Fruit fly (Drosophila melanogaster): ENCODE measurements around the gene msd5.

Gene msd5

DNA sequence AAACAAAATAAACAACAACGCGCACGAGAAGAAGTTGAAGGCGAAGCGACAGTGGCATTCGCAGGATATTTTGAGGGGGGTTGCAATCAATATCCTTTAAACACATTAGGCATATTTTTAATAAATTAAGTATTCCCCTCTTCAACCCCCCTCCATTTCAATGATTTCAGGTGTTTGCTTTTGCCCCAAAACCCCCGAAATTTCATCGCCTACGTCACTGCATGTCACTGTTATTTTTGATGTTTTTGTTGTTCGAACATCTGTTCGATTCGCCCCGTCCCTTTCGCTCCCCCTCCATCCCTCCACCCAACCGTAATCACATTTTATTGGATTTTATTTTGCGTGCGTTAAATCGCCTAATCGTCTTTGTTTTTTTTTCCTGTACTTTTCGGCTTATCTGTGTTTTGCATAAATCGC is 35.3 kb upstream of the msd5 start (continued):
- TF ChIP-seq CG8281 (tag; optimal IDR thresholded peaks at IDR 0.05) = peak; percentile 35
- no peak for TF ChIP-seq Dp (GFP tag; optimal IDR thresholded peaks at IDR 0.05)
- TF ChIP-seq CoRest (tag; optimal IDR thresholded peaks at IDR 0.05) = peak; percentile 68
- peak; percentile 19 for TF ChIP-seq schlank (tag; optimal IDR thresholded peaks at IDR 0.05)
- TF ChIP-seq ash1 (GFP tag; optimal IDR thresholded peaks at IDR 0.05) = no peak
- TF ChIP-seq rib (GFP tag; IDR thresholded peaks at IDR 0.05) = peak; percentile 82
- peak; percentile 58 for TF ChIP-seq fd96Cb (tag; optimal IDR thresholded peaks at IDR 0.05)
- peak; percentile 66 for TF ChIP-seq CG12155 (GFP tag; optimal IDR thresholded peaks at IDR 0.05)
- peak; percentile 69 for TF ChIP-seq CG12391 (tag; optimal IDR thresholded peaks at IDR 0.05)
- TF ChIP-seq sd (tag; optimal IDR thresholded peaks at IDR 0.05) = peak; percentile 49
- peak; percentile 91 for TF ChIP-seq chm (GFP tag; IDR thresholded peaks at IDR 0.05)
- TF ChIP-seq Meics (GFP tag; optimal IDR thresholded peaks at IDR 0.05) = peak; percentile 80
- TF ChIP-seq CG7556 (GFP tag; optimal IDR thresholded peaks at IDR 0.05) = peak; percentile 78
- TF ChIP-seq chn (GFP tag; optimal IDR thresholded peaks at IDR 0.05) = peak; percentile 77
- TF ChIP-seq danr (GFP tag; IDR thresholded peaks at IDR 0.05) = peak; percentile 54; the same call in 1 of the 2 replicates
- TF ChIP-seq CG9932 (GFP tag; IDR thresholded peaks at IDR 0.05) = peak; percentile 85
- TF ChIP-seq eyg (GFP tag; optimal IDR thresholded peaks at IDR 0.05) = peak; percentile 57
- no peak for TF ChIP-seq br (optimal IDR thresholded peaks at IDR 0.05)
- peak; percentile 44 for TF ChIP-seq run (tag; optimal IDR thresholded peaks at IDR 0.05)
- 0 out of 2 replicates have a peak, but pooled peaks have one; percentile 26 for TF ChIP-seq Poxn (GFP tag; IDR thresholded peaks at IDR 0.05)
- TF ChIP-seq CG15073 (GFP tag; optimal IDR thresholded peaks at IDR 0.05) = no peak
- peak; percentile 75 for TF ChIP-seq org-1 (GFP tag; optimal IDR thresholded peaks at IDR 0.05)
- peak; percentile 86 for TF ChIP-seq CG10959 (GFP tag; IDR thresholded peaks at IDR 0.05)
- TF ChIP-seq jigr1 (GFP tag; IDR thresholded peaks at IDR 0.05) = no peak
- no peak for TF ChIP-seq Vsx1 (GFP tag; optimal IDR thresholded peaks at IDR 0.05)
- peak; percentile 24; the same call in 1 of the 2 replicates for TF ChIP-seq aop (GFP tag; IDR thresholded peaks at IDR 0.05)
- TF ChIP-seq CG17829 (tag; optimal IDR thresholded peaks at IDR 0.05) = peak; percentile 80
- peak; percentile 77 for TF ChIP-seq twi (tag; optimal IDR thresholded peaks at IDR 0.05)
- TF ChIP-seq tap (tag; optimal IDR thresholded peaks at IDR 0.05) = peak; percentile 68
- TF ChIP-seq al (GFP tag; IDR thresholded peaks at IDR 0.05) = peak; percentile 77
- TF ChIP-seq CG3065 (GFP tag; optimal IDR thresholded peaks at IDR 0.05) = peak; percentile 21
- TF ChIP-seq CG7372 (GFP tag; IDR thresholded peaks at IDR 0.05) = peak; percentile 80
- TF ChIP-seq Sry-β (GFP tag; optimal IDR thresholded peaks at IDR 0.05) = no peak
- peak; percentile 91 for TF ChIP-seq Rfx (GFP tag; IDR thresholded peaks at IDR 0.05)
- TF ChIP-seq lov (optimal IDR thresholded peaks at IDR 0.05) = no peak
- TF ChIP-seq lov (GFP tag; IDR thresholded peaks at IDR 0.05) = peak; percentile 91
- peak; percentile 21 to 80 for TF ChIP-seq tll (GFP tag; optimal IDR thresholded peaks at IDR 0.05)
- peak; percentile 61 for TF ChIP-seq tx (GFP tag; optimal IDR thresholded peaks at IDR 0.05)
- TF ChIP-seq CG1647 (GFP tag; optimal IDR thresholded peaks at IDR 0.05) = peak; percentile 43
- peak; percentile 22 for TF ChIP-seq ftz-f1 (GFP tag; optimal IDR thresholded peaks at IDR 0.05)
- peak; percentile 56 for TF ChIP-seq repo (GFP tag; optimal IDR thresholded peaks at IDR 0.05)
- TF ChIP-seq Bdp1 (GFP tag; optimal IDR thresholded peaks at IDR 0.05) = peak; percentile 32
- peak; percentile 67 for TF ChIP-seq CG18619 (GFP tag; optimal IDR thresholded peaks at IDR 0.05)
- TF ChIP-seq CG8924 (tag; optimal IDR thresholded peaks at IDR 0.05) = peak; percentile 79
- peak; percentile 62 for TF ChIP-seq fd3F (GFP tag; optimal IDR thresholded peaks at IDR 0.05)
- TF ChIP-seq CG15696 (tag; optimal IDR thresholded peaks at IDR 0.05) = peak; percentile 85
- peak; percentile 94 for TF ChIP-seq ara (GFP tag; IDR thresholded peaks at IDR 0.05)
- TF ChIP-seq sens-2 (GFP tag; IDR thresholded peaks at IDR 0.05) = peak; percentile 57
- no peak for TF ChIP-seq prd (optimal IDR thresholded peaks at IDR 0.05)
- peak; percentile 98 for TF ChIP-seq prd (GFP tag; IDR thresholded peaks at IDR 0.05)
- no peak for TF ChIP-seq bigmax (GFP tag; optimal IDR thresholded peaks at IDR 0.05)
- TF ChIP-seq CG3407 (GFP tag; optimal IDR thresholded peaks at IDR 0.05) = peak; percentile 39

Measured in whole organism, embryonic.